Fruit fly (Drosophila melanogaster): ENCODE measurements around the gene CG14315.

CG14315 gene

dm6 chr3R:18198518-18199118 is 40.1 kb downstream of the CG14315 start (continued):
- no peak for TF ChIP-seq Taf1 (GFP tag; IDR thresholded peaks at IDR 0.05)
- TF ChIP-seq CG17385 (GFP tag; optimal IDR thresholded peaks at IDR 0.05): no peak
- no peak for TF ChIP-seq sisA (GFP tag; IDR thresholded peaks at IDR 0.05)
- TF ChIP-seq CG4328 (GFP tag; optimal IDR thresholded peaks at IDR 0.05): peak; percentile 57
- TF ChIP-seq CG13424 (tag; optimal IDR thresholded peaks at IDR 0.05): peak; percentile 48
- peak; percentile 25 for TF ChIP-seq CG15514 (GFP tag; optimal IDR thresholded peaks at IDR 0.05)
- peak; percentile 20 for TF ChIP-seq D19A (tag; optimal IDR thresholded peaks at IDR 0.05)
- TF ChIP-seq CG14667 (GFP tag; IDR thresholded peaks at IDR 0.05): no peak
- no peak for TF ChIP-seq CG7839 (tag; optimal IDR thresholded peaks at IDR 0.05)
- peak; percentile 71 for TF ChIP-seq nerfin-1 (tag; optimal IDR thresholded peaks at IDR 0.05)
- TF ChIP-seq CG2678 (tag; optimal IDR thresholded peaks at IDR 0.05): peak; percentile 47
- no peak for TF ChIP-seq CG10274 (GFP tag; optimal IDR thresholded peaks at IDR 0.05)
- TF ChIP-seq sima (GFP tag; optimal IDR thresholded peaks at IDR 0.05): peak; percentile 16
- TF ChIP-seq CG18476 (GFP tag; optimal IDR thresholded peaks at IDR 0.05): peak; percentile 39
- TF ChIP-seq gfzf (GFP tag; optimal IDR thresholded peaks at IDR 0.05): no peak
- TF ChIP-seq B-H1 (GFP tag; IDR thresholded peaks at IDR 0.05): no peak
- TF ChIP-seq trh (GFP tag; optimal IDR thresholded peaks at IDR 0.05): no peak
- TF ChIP-seq sd (tag; optimal IDR thresholded peaks at IDR 0.05): peak; percentile 81
- TF ChIP-seq gcm (GFP tag; optimal IDR thresholded peaks at IDR 0.05): peak; percentile 49
- TF ChIP-seq Hsf (GFP tag; optimal IDR thresholded peaks at IDR 0.05): peak; percentile 9
- TF ChIP-seq twi (tag; optimal IDR thresholded peaks at IDR 0.05): peak; percentile 27
- no peak for TF ChIP-seq pros (GFP tag; optimal IDR thresholded peaks at IDR 0.05)
- TF ChIP-seq lbe (GFP tag; optimal IDR thresholded peaks at IDR 0.05): peak; percentile 73
- no peak for TF ChIP-seq CG9932 (GFP tag; IDR thresholded peaks at IDR 0.05)
- TF ChIP-seq vnd (GFP tag; IDR thresholded peaks at IDR 0.05; ENCODE audit: partially characterized antibody): no peak
- TF ChIP-seq Chrac-16 (GFP tag; optimal IDR thresholded peaks at IDR 0.05): no peak
- peak; percentile 1 for TF ChIP-seq Bteb2 (GFP tag; optimal IDR thresholded peaks at IDR 0.05)
- TF ChIP-seq CG9437 (GFP tag; optimal IDR thresholded peaks at IDR 0.05): peak; percentile 15
- no peak for TF ChIP-seq CG13287 (GFP tag; IDR thresholded peaks at IDR 0.05; ENCODE audit: partially characterized antibody)
- peak; percentile 41 for TF ChIP-seq CG18764 (GFP tag; optimal IDR thresholded peaks at IDR 0.05)
- TF ChIP-seq CG6175 (GFP tag; IDR thresholded peaks at IDR 0.05): no peak
- peak in 1 of 3 experiments; percentile 13 for TF ChIP-seq Stat92E (GFP tag; optimal IDR thresholded peaks at IDR 0.05)
- TF ChIP-seq Six4 (GFP tag; optimal IDR thresholded peaks at IDR 0.05): no peak
- TF ChIP-seq Drgx (GFP tag; IDR thresholded peaks at IDR 0.05): no peak
- TF ChIP-seq ATbp (GFP tag; optimal IDR thresholded peaks at IDR 0.05): peak; percentile 81
- no peak for TF ChIP-seq Oli (tag; optimal IDR thresholded peaks at IDR 0.05)
- no peak for TF ChIP-seq D19B (GFP tag; optimal IDR thresholded peaks at IDR 0.05)
- TF ChIP-seq sna (GFP tag; IDR thresholded peaks at IDR 0.05; ENCODE audit: partially characterized antibody): no peak
- peak; percentile 36 for TF ChIP-seq Elba2 (GFP tag; optimal IDR thresholded peaks at IDR 0.05)
- TF ChIP-seq sug (tag; optimal IDR thresholded peaks at IDR 0.05): no peak
- no peak for TF ChIP-seq NFAT (GFP tag; IDR thresholded peaks at IDR 0.05)
- TF ChIP-seq CG12659 (GFP tag; optimal IDR thresholded peaks at IDR 0.05): no peak
- TF ChIP-seq CG7745 (tag; optimal IDR thresholded peaks at IDR 0.05): peak; percentile 66
- TF ChIP-seq CG18619 (GFP tag; optimal IDR thresholded peaks at IDR 0.05): peak; percentile 6
- TF ChIP-seq az2 (GFP tag; optimal IDR thresholded peaks at IDR 0.05): no peak
- TF ChIP-seq CG17361 (GFP tag; IDR thresholded peaks at IDR 0.05): no peak
- TF ChIP-seq Sox102F (GFP tag; optimal IDR thresholded peaks at IDR 0.05): no peak
- TF ChIP-seq Nf-YB (GFP tag; optimal IDR thresholded peaks at IDR 0.05): no peak
- no peak for TF ChIP-seq wor (GFP tag; IDR thresholded peaks at IDR 0.05)
- no peak for TF ChIP-seq CG1529 (GFP tag; optimal IDR thresholded peaks at IDR 0.05)

Data from whole organism, embryonic.